Fruit fly (Drosophila melanogaster) whole organism, adult: ENCODE data around the gene CG31131.

Source experiments
- CG11617 ChIP-seq: fragments of 200-800 bp; sonication (Bioruptor generic); optimal IDR thresholded peaks from 2 replicates; lab custom pipeline; 2017; ENCODE audit warnings: mild to moderate bottlenecking, missing biosample characterization, missing genetic modification reagents, missing genetic modification characterization
- CG7101 ChIP-seq: fragments of 200-800 bp; sonication (Bioruptor generic); optimal IDR thresholded peaks from 2 replicates; lab custom pipeline; 2018; ENCODE audit warnings: missing biosample characterization, mild to moderate bottlenecking, missing genetic modification characterization, moderate library complexity
- cnc ChIP-seq, 2 experiments: fragments of >200 bp; optimal IDR thresholded peaks; 2 replicates each; lab custom pipeline; 2017
- pad ChIP-seq: fragments of 200-800 bp; sonication (Bioruptor generic); optimal IDR thresholded peaks from 3 replicates; lab custom pipeline; 2017; ENCODE audit warnings: missing biosample characterization, missing genetic modification characterization, mild to moderate bottlenecking, moderate library complexity, missing genetic modification reagents
- tj ChIP-seq: fragments of 200-800 bp; sonication (Bioruptor generic); optimal IDR thresholded peaks from 3 replicates; lab custom pipeline; 2017; ENCODE audit warnings: missing biosample characterization, mild to moderate bottlenecking, missing genetic modification characterization, moderate library complexity

- TF ChIP-seq tj (peak; percentile 17), cnc (optimal IDR thresholded peaks at IDR 0.05; lab: Kevin White, UChicago) (no peak), CG7101 (tag; lab: Kevin White, UChicago) (peak; percentile 58), CG11617 (peak; percentile 46), pad (GFP tag; lab: Kevin White, UChicago) (no peak)
These were observed 14.6 kb downstream of the CG31131 start, which contains the start of gene Gp93 for dm6 chr3R:27948421-27948906.
